Worm (Caenorhabditis elegans): ENCODE results near the gene C30G12.2.

DNA sequence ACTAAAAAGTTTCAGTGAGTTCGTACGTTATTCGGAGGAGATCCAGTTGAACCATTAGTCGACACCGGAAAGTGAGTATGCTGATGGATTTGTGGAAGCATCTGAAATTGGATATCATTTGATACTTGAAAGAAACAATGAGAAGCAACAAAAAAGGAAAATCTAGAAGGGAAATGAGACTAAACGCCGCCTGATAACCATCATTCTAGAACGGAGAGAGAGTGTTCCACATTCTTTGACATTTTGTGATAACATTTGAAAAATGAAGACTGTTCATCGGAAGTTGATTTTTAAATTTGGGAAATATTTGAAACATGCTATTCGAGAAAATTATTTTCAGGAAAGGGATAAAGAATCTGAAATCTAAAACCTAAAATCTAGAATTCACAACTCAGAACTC lies 41.0 kb downstream of the C30G12.2 start, which contains the start of gene npax-1:
- no peak for TF ChIP-seq vab-15 (tag; optimal IDR thresholded peaks at IDR 0.05)
- no peak for TF ChIP-seq ama-1 (optimal IDR thresholded peaks at IDR 0.05)
- TF ChIP-seq nhr-76 (tag; optimal IDR thresholded peaks at IDR 0.05) = no peak
- TF ChIP-seq unc-62 (GFP tag; optimal IDR thresholded peaks at IDR 0.05) = no peak
- no peak for TF ChIP-seq nhr-77 (tag; optimal IDR thresholded peaks at IDR 0.05)
